Worm (Caenorhabditis elegans) whole organism, young adult: ENCODE measurements around the gene F58F12.4.
A peak's percentile ranks its signal among the peaks of the same experiment; 100 is the strongest.

Experiments
- B0019.2 ChIP-seq: fragments of 200-800 bp; sonication (Bioruptor generic); conservative IDR thresholded peaks from 2 replicates; pipeline ENCODE4 v1.3.6; 2022; ENCODE audit warnings: missing genetic modification reagents, missing genetic modification characterization, missing compliant biosample characterization
- B0035.1 ChIP-seq: sonication (generic microtip); optimal IDR thresholded peaks from 2 replicates; lab custom pipeline; 2016; ENCODE audit warnings: missing genetic modification characterization, mild to moderate bottlenecking, missing compliant biosample characterization, missing genotype, missing genetic modification reagents
- B0336.3 ChIP-seq: fragments of 200-800 bp; sonication (Bioruptor generic); IDR thresholded peaks from 2 replicates; pipeline ENCODE4 v1.3.6; 2022; ENCODE audit warnings: missing genetic modification characterization, missing compliant biosample characterization
- F10E7.11 ChIP-seq: sonication (generic microtip); optimal IDR thresholded peaks from 2 replicates; lab custom pipeline; 2017; ENCODE audit warnings: mild to moderate bottlenecking, missing genetic modification characterization, moderate library complexity, missing compliant biosample characterization
- F23B12.7 ChIP-seq: sonication (generic microtip); optimal IDR thresholded peaks from 2 replicates; lab custom pipeline; 2017; ENCODE audit warnings: missing genetic modification characterization, mild to moderate bottlenecking, missing compliant biosample characterization, antibody characterized with exemption, moderate library complexity; ENCODE audit not compliant: insufficient read depth
- F39B2.1 ChIP-seq: fragments of 200-800 bp; sonication (Bioruptor generic); IDR thresholded peaks from 2 replicates; pipeline ENCODE4 v1.3.6; 2022; ENCODE audit warnings: missing genetic modification reagents, missing genetic modification characterization, missing compliant biosample characterization
- F49E8.2 ChIP-seq: sonication (generic microtip); optimal IDR thresholded peaks from 3 replicates; lab custom pipeline; 2017; ENCODE audit warnings: missing genetic modification characterization, mild to moderate bottlenecking, missing compliant biosample characterization, antibody characterized with exemption, moderate library complexity; ENCODE audit not compliant: insufficient read depth
- F55B11.4 ChIP-seq: sonication (generic microtip); optimal IDR thresholded peaks from 2 replicates; lab custom pipeline; 2016; ENCODE audit warnings: missing compliant biosample characterization, missing genetic modification characterization, borderline replicate concordance; ENCODE audit not compliant: insufficient read depth
- K11D2.4 ChIP-seq: fragments of 200-800 bp; sonication (Bioruptor generic); IDR thresholded peaks from 2 replicates; pipeline ENCODE4 v1.3.6; 2022; ENCODE audit warnings: missing genetic modification reagents, missing genetic modification characterization, missing compliant biosample characterization
- Y56A3A.18 ChIP-seq: fragments of 200-800 bp; sonication (Bioruptor generic); IDR thresholded peaks from 2 replicates; pipeline ENCODE4 v1.3.6; 2022; ENCODE audit warnings: missing genetic modification reagents, missing genetic modification characterization, missing compliant biosample characterization
- Y79H2A.3 ChIP-seq: fragments of 200-800 bp; sonication (Bioruptor generic); conservative IDR thresholded peaks from 2 replicates; pipeline ENCODE4 v1.3.6; 2022; ENCODE audit warnings: missing genetic modification reagents, missing genetic modification characterization, missing compliant biosample characterization
- ama-1 ChIP-seq, 3 experiments: fragments of 150-350 bp in 1 of 3; sonication (generic microtip) in 2 of 3; optimal IDR thresholded peaks; 2 replicates each; lab custom pipeline; 2014 to 2018; ENCODE audit warnings: missing biosample characterization in 2 of 3, missing genetic modification characterization in 2 of 3, missing genetic modification reagents in 2 of 3
- aptf-3 ChIP-seq: fragments of 200-800 bp; sonication (Bioruptor generic); IDR thresholded peaks from 2 replicates; pipeline ENCODE4 v1.3.6; 2022; ENCODE audit warnings: missing genetic modification characterization, missing compliant biosample characterization
- attf-3 ChIP-seq: fragments of 200-800 bp; sonication (Bioruptor generic); conservative IDR thresholded peaks from 2 replicates; pipeline ENCODE4 v1.3.6; 2022; ENCODE audit warnings: missing genetic modification reagents, missing genetic modification characterization, missing compliant biosample characterization
- attf-5 ChIP-seq: fragments of 200-800 bp; sonication (Bioruptor generic); optimal IDR thresholded peaks from 2 replicates; lab custom pipeline; 2018; ENCODE audit warnings: mild to moderate bottlenecking, missing genetic modification characterization, missing compliant biosample characterization
- ccch-3 ChIP-seq: fragments of 200-800 bp; sonication (Bioruptor generic); optimal IDR thresholded peaks from 2 replicates; lab custom pipeline; 2018; ENCODE audit warnings: mild to moderate bottlenecking, missing genetic modification characterization, missing compliant biosample characterization
- cebp-1 ChIP-seq, 2 experiments: fragments of 200-800 bp in 1 of 2; sonication (Bioruptor generic) in 1 of 2; sonication (generic microtip) in 1 of 2; IDR thresholded peaks in 1 of 2; optimal IDR thresholded peaks in 1 of 2; 2 replicates each; pipeline versions ENCODE4 v1.3.6 to Lab custom; 2017 to 2022; ENCODE audit warnings: missing compliant biosample characterization in 2 of 2, missing genetic modification characterization in 2 of 2, mild to moderate bottlenecking in 1 of 2, missing genetic modification reagents in 1 of 2, moderate library complexity in 1 of 2
- cebp-2 ChIP-seq: fragments of 200-800 bp; sonication (Bioruptor generic); IDR thresholded peaks from 2 replicates; pipeline ENCODE4 v1.3.6; 2022; ENCODE audit warnings: missing genetic modification characterization, missing compliant biosample characterization
- ceh-100 ChIP-seq: fragments of 200-800 bp; sonication (Bioruptor generic); IDR thresholded peaks from 2 replicates; pipeline ENCODE4 v1.3.6; 2022; ENCODE audit warnings: missing genetic modification reagents, missing genetic modification characterization, missing compliant biosample characterization
- dox-1 ChIP-seq: fragments of 200-800 bp; sonication (Bioruptor generic); IDR thresholded peaks from 2 replicates; pipeline ENCODE4 v1.3.6; 2022; ENCODE audit warnings: missing genetic modification reagents, missing genetic modification characterization, missing compliant biosample characterization
- egl-44 ChIP-seq: fragments of 200-800 bp; sonication (Bioruptor generic); IDR thresholded peaks from 2 replicates; pipeline ENCODE4 v1.3.6; 2022; ENCODE audit warnings: missing genetic modification reagents, missing genetic modification characterization, missing compliant biosample characterization
- egrh-3 ChIP-seq: fragments of 200-800 bp; sonication (Bioruptor generic); IDR thresholded peaks from 2 replicates; pipeline ENCODE4 v1.3.6; 2022; ENCODE audit warnings: missing genetic modification reagents, missing genetic modification characterization, missing compliant biosample characterization
- ets-4 ChIP-seq: fragments of 200-800 bp; sonication (Bioruptor generic); optimal IDR thresholded peaks from 2 replicates; lab custom pipeline; 2018; ENCODE audit warnings: mild to moderate bottlenecking, missing genetic modification characterization, missing compliant biosample characterization
- gei-17 ChIP-seq: fragments of 200-800 bp; sonication (Bioruptor generic); optimal IDR thresholded peaks from 2 replicates; lab custom pipeline; 2018; ENCODE audit warnings: mild to moderate bottlenecking, missing genetic modification characterization, missing compliant biosample characterization
- hlh-12 ChIP-seq: sonication (generic microtip); optimal IDR thresholded peaks from 2 replicates; lab custom pipeline; 2016; ENCODE audit warnings: missing genetic modification characterization, missing compliant biosample characterization
- hlh-26 ChIP-seq: fragments of 200-800 bp; sonication (Bioruptor generic); conservative IDR thresholded peaks from 2 replicates; pipeline ENCODE4 v1.3.6; 2022; ENCODE audit warnings: missing genetic modification reagents, missing genetic modification characterization, missing compliant biosample characterization
- let-607 ChIP-seq, 2 experiments: fragments of 200-800 bp in 1 of 2; sonication (Bioruptor generic) in 1 of 2; sonication (generic microtip) in 1 of 2; optimal IDR thresholded peaks; 2 replicates each; lab custom pipeline; 2016 to 2018; ENCODE audit warnings: mild to moderate bottlenecking in 2 of 2, missing compliant biosample characterization in 2 of 2, missing genetic modification characterization in 2 of 2, moderate library complexity in 2 of 2, missing genotype in 1 of 2
- lin-35 ChIP-seq, 3 experiments: fragments of 150-350 bp in 2 of 3; sonication (generic microtip) in 1 of 3; optimal IDR thresholded peaks; 2 replicates each; lab custom pipeline; 2014 to 2018; ENCODE audit warnings: missing biosample characterization in 3 of 3, missing genetic modification characterization in 3 of 3, missing genetic modification reagents in 3 of 3
- lin-40 ChIP-seq: sonication (generic microtip); optimal IDR thresholded peaks from 2 replicates; lab custom pipeline; 2016; ENCODE audit warnings: missing genetic modification characterization, mild to moderate bottlenecking, missing compliant biosample characterization, missing genotype, missing genetic modification reagents
- lir-1 ChIP-seq: fragments of 200-800 bp; sonication (Bioruptor generic); conservative IDR thresholded peaks from 2 replicates; pipeline ENCODE4 v1.3.6; 2022; ENCODE audit warnings: missing genetic modification reagents, missing genetic modification characterization, missing compliant biosample characterization
- lsy-27 ChIP-seq: sonication (generic microtip); optimal IDR thresholded peaks from 2 replicates; lab custom pipeline; 2017; ENCODE audit warnings: missing genetic modification characterization, mild to moderate bottlenecking, missing compliant biosample characterization, antibody characterized with exemption, missing genotype, borderline replicate concordance; ENCODE audit not compliant: insufficient read depth
- madf-8 ChIP-seq: fragments of 200-800 bp; sonication (Bioruptor generic); conservative IDR thresholded peaks from 2 replicates; pipeline ENCODE4 v1.3.6; 2022; ENCODE audit warnings: missing genetic modification reagents, missing genetic modification characterization, missing compliant biosample characterization
- mel-28 ChIP-seq: sonication (generic microtip); optimal IDR thresholded peaks from 2 replicates; lab custom pipeline; 2016; ENCODE audit warnings: borderline replicate concordance, mild to moderate bottlenecking, missing genetic modification characterization, missing compliant biosample characterization
- mes-4 ChIP-seq: sonication (generic microtip); optimal IDR thresholded peaks from 2 replicates; lab custom pipeline; 2016; ENCODE audit warnings: missing genotype, missing genetic modification characterization, missing compliant biosample characterization
- mxl-1 ChIP-seq: sonication (generic microtip); optimal IDR thresholded peaks from 2 replicates; lab custom pipeline; 2016; ENCODE audit warnings: missing genetic modification characterization, missing compliant biosample characterization
- nhr-120 ChIP-seq: fragments of 200-800 bp; sonication (Bioruptor generic); IDR thresholded peaks from 2 replicates; pipeline ENCODE4 v1.3.6; 2022; ENCODE audit warnings: missing genetic modification characterization, missing compliant biosample characterization
- nhr-80 ChIP-seq: sonication (generic microtip); optimal IDR thresholded peaks from 2 replicates; lab custom pipeline; 2016; ENCODE audit warnings: missing genetic modification characterization, missing compliant biosample characterization
- snpc-1.3 ChIP-seq: sonication (generic microtip); optimal IDR thresholded peaks from 2 replicates; lab custom pipeline; 2017; ENCODE audit warnings: missing genetic modification characterization, mild to moderate bottlenecking, missing compliant biosample characterization, antibody characterized with exemption, moderate library complexity, missing genotype, missing genetic modification reagents; ENCODE audit not compliant: insufficient read depth
- tlf-1 ChIP-seq: fragments of 200-800 bp; sonication (Bioruptor generic); optimal IDR thresholded peaks from 2 replicates; lab custom pipeline; 2018; ENCODE audit warnings: mild to moderate bottlenecking, missing genetic modification characterization, missing compliant biosample characterization
- unc-62 ChIP-seq: fragments of 150-350 bp; optimal IDR thresholded peaks from 2 replicates; lab custom pipeline; 2014; ENCODE audit warnings: missing biosample characterization, missing genetic modification reagents, missing genetic modification characterization
- ztf-28 ChIP-seq: fragments of 200-800 bp; sonication (Bioruptor generic); IDR thresholded peaks from 2 replicates; pipeline ENCODE4 v1.3.6; 2022; ENCODE audit warnings: missing genetic modification reagents, missing genetic modification characterization, missing compliant biosample characterization

The F58F12.4 gene

ce11 chrII:6413788-6414187 lies 27.2 kb downstream of the F58F12.4 start:
- TF ChIP-seq hlh-12 (tag; lab: Kevin White, UChicago) (no peak), lin-40 (tag; lab: Kevin White, UChicago) (peak; percentile 12), Y56A3A.18 (GFP tag; lab: Robert Waterston, UW) (no peak), dox-1 (GFP tag; lab: Robert Waterston, UW) (peak; percentile 31; the same call in 1 of the 2 replicates), madf-8 (GFP tag; lab: Robert Waterston, UW) (no peak), cebp-2 (GFP tag; lab: Robert Waterston, UW) (no peak), nhr-80 (tag; lab: Kevin White, UChicago) (peak; percentile 90), gei-17 (GFP tag; lab: Kevin White, UChicago) (no peak), ztf-28 (GFP tag; lab: Robert Waterston, UW) (no peak), egrh-3 (GFP tag; lab: Robert Waterston, UW) (no peak), mel-28 (tag; lab: Kevin White, UChicago) (no peak), cebp-1 (GFP tag; IDR thresholded peaks at IDR 0.05; lab: Robert Waterston, UW) (no peak), cebp-1 (tag; optimal IDR thresholded peaks at IDR 0.05; lab: Kevin White, UChicago) (peak; percentile 16), egl-44 (GFP tag; lab: Robert Waterston, UW) (peak; percentile 26; the same call in 1 of the 2 replicates), lir-1 (GFP tag; lab: Robert Waterston, UW) (no peak), ceh-100 (no peak), lsy-27 (tag; lab: Kevin White, UChicago) (no peak), F55B11.4 (tag; lab: Kevin White, UChicago) (no peak), ets-4 (GFP tag; lab: Kevin White, UChicago) (peak; percentile 53), hlh-26 (GFP tag; lab: Robert Waterston, UW) (no peak), ama-1 (optimal IDR thresholded peaks at IDR 0.05; lab: Kevin White, UChicago) (no peak), ama-1 (GFP tag; optimal IDR thresholded peaks at IDR 0.05; lab: Kevin White, UChicago) (no peak), lin-35 (GFP tag; optimal IDR thresholded peaks at IDR 0.05; lab: Kevin White, UChicago) (no peak), mxl-1 (tag; lab: Kevin White, UChicago) (no peak), F23B12.7 (tag; lab: Kevin White, UChicago) (peak; percentile 57), F39B2.1 (GFP tag; lab: Robert Waterston, UW) (no peak), snpc-1.3 (tag; lab: Kevin White, UChicago) (no peak), attf-5 (GFP tag; lab: Kevin White, UChicago) (no peak), let-607 (tag; optimal IDR thresholded peaks at IDR 0.05; lab: Kevin White, UChicago) (peak in 1 of 2 experiments; percentile 24), mes-4 (tag; lab: Kevin White, UChicago) (no peak), aptf-3 (GFP tag; lab: Robert Waterston, UW) (no peak), ccch-3 (no peak), Y79H2A.3 (no peak), tlf-1 (no peak), nhr-120 (no peak), unc-62 (GFP tag; lab: Kevin White, UChicago) (peak; percentile 33), attf-3 (GFP tag; lab: Robert Waterston, UW) (no peak), B0035.1 (no peak), B0019.2 (GFP tag; lab: Robert Waterston, UW) (no peak)

ce11 chrII:6417999-6418398 lies 31.4 kb downstream of the F58F12.4 start:
- TF ChIP-seq F49E8.2 (tag; lab: Kevin White, UChicago) (no peak), K11D2.4 (GFP tag; lab: Robert Waterston, UW) (no peak), mel-28 (tag; lab: Kevin White, UChicago) (no peak), egrh-3 (GFP tag; lab: Robert Waterston, UW) (no peak), nhr-80 (tag; lab: Kevin White, UChicago) (no peak), B0336.3 (GFP tag; lab: Robert Waterston, UW) (no peak), F10E7.11 (tag; lab: Kevin White, UChicago) (no peak)
